Fruit fly (Drosophila melanogaster): Measurements from ENCODE around the gene CG14042.

CG14042 gene

dm6 chr2L:5080225-5080867 is 42.8 kb downstream of the CG14042 start (continued):
- TF ChIP-seq Dip3 (GFP tag; optimal IDR thresholded peaks at IDR 0.05) (no peak), GATAe (GFP tag; conservative IDR thresholded peaks at IDR 0.05) (no peak), Ssrp (tag; optimal IDR thresholded peaks at IDR 0.05) (no peak), CG34376 (GFP tag; optimal IDR thresholded peaks at IDR 0.05) (no peak), p53 (GFP tag; optimal IDR thresholded peaks at IDR 0.05) (no peak), Dfd (GFP tag; optimal IDR thresholded peaks at IDR 0.05) (no peak), CG10209 (GFP tag; optimal IDR thresholded peaks at IDR 0.05) (peak; percentile 4), pb (GFP tag; optimal IDR thresholded peaks at IDR 0.05) (no peak), CG4854 (GFP tag; optimal IDR thresholded peaks at IDR 0.05) (no peak), stc (GFP tag; IDR thresholded peaks at IDR 0.05) (peak; percentile 18; the same call in 1 of the 2 replicates), esg (GFP tag; conservative IDR thresholded peaks at IDR 0.05) (no peak), sqz (GFP tag; optimal IDR thresholded peaks at IDR 0.05) (no peak), Lpt (GFP tag; optimal IDR thresholded peaks at IDR 0.05) (no peak), Kr (GFP tag; optimal IDR thresholded peaks at IDR 0.05) (no peak), sd (tag; optimal IDR thresholded peaks at IDR 0.05) (no peak), CG10654 (GFP tag; optimal IDR thresholded peaks at IDR 0.05) (no peak), Hr51 (GFP tag; optimal IDR thresholded peaks at IDR 0.05) (peak in 1 of 2 experiments; percentile 63), vvl (GFP tag; IDR thresholded peaks at IDR 0.05) (no peak), bab2 (GFP tag; optimal IDR thresholded peaks at IDR 0.05) (no peak), CG17568 (GFP tag; optimal IDR thresholded peaks at IDR 0.05) (no peak), CkIIα-i1 (GFP tag; IDR thresholded peaks at IDR 0.05) (no peak), Sox102F (GFP tag; optimal IDR thresholded peaks at IDR 0.05) (peak; percentile 62), CG7357 (GFP tag; IDR thresholded peaks at IDR 0.05) (no peak), Hr78 (GFP tag; optimal IDR thresholded peaks at IDR 0.05) (peak in 1 of 2 experiments; percentile 2), Hr39 (optimal IDR thresholded peaks at IDR 0.05) (no peak), PHDP (tag; optimal IDR thresholded peaks at IDR 0.05) (no peak), Elba2 (GFP tag; optimal IDR thresholded peaks at IDR 0.05) (no peak), CG9797 (GFP tag; optimal IDR thresholded peaks at IDR 0.05) (no peak), gsb-n (tag; optimal IDR thresholded peaks at IDR 0.05) (no peak), chinmo (GFP tag; IDR thresholded peaks at IDR 0.05; ENCODE audit: partially characterized antibody) (0 out of 4 replicates have a peak, but pooled peaks have one; percentile 20), CG10147 (GFP tag; optimal IDR thresholded peaks at IDR 0.05) (peak; percentile 2), Hmr (GFP tag; optimal IDR thresholded peaks at IDR 0.05) (no peak), YL-1 (GFP tag; optimal IDR thresholded peaks at IDR 0.05) (no peak), nom (GFP tag; optimal IDR thresholded peaks at IDR 0.05) (peak; percentile 65), CG10565 (GFP tag; optimal IDR thresholded peaks at IDR 0.05) (no peak), so (GFP tag; IDR thresholded peaks at IDR 0.05) (no peak; the same call in 2 of the 3 replicates), CG42726 (GFP tag; IDR thresholded peaks at IDR 0.05; ENCODE audit: partially characterized antibody) (no peak), HHEX (GFP tag; optimal IDR thresholded peaks at IDR 0.05) (no peak), sima (GFP tag; optimal IDR thresholded peaks at IDR 0.05) (no peak), CG11504 (tag; optimal IDR thresholded peaks at IDR 0.05) (no peak), CG17829 (tag; optimal IDR thresholded peaks at IDR 0.05) (no peak), D19A (tag; optimal IDR thresholded peaks at IDR 0.05) (peak; percentile 48), chn (GFP tag; optimal IDR thresholded peaks at IDR 0.05) (no peak), danr (GFP tag; IDR thresholded peaks at IDR 0.05) (no peak), Fer1 (GFP tag; optimal IDR thresholded peaks at IDR 0.05) (peak; percentile 14), dimm (GFP tag; IDR thresholded peaks at IDR 0.05) (no peak), Dek (tag; optimal IDR thresholded peaks at IDR 0.05) (no peak), CG1603 (tag; optimal IDR thresholded peaks at IDR 0.05) (no peak), Mad (GFP tag; optimal IDR thresholded peaks at IDR 0.05) (no peak), CG4360 (GFP tag; IDR thresholded peaks at IDR 0.05) (no peak)
